Fruit fly (Drosophila melanogaster) whole organism, prepupa: ENCODE measurements around the gene fz3.
A peak's percentile ranks its signal among the peaks of the same experiment; 100 is the strongest.

ENCODE experiments used
- CG16779 ChIP-seq: fragments of 200-800 bp; sonication (Bioruptor generic); optimal IDR thresholded peaks from 3 replicates; lab custom pipeline; 2017; ENCODE audit warnings: missing biosample characterization, mild to moderate bottlenecking, missing genetic modification characterization
- CG4318 ChIP-seq: fragments of 200-800 bp; sonication (Bioruptor generic); optimal IDR thresholded peaks from 3 replicates; lab custom pipeline; 2017; ENCODE audit warnings: missing biosample characterization, mild to moderate bottlenecking, missing genetic modification characterization
- CG6808 ChIP-seq: fragments of 200-800 bp; sonication (Bioruptor generic); optimal IDR thresholded peaks from 3 replicates; lab custom pipeline; 2017; ENCODE audit warnings: missing biosample characterization, missing genetic modification characterization, mild to moderate bottlenecking, moderate library complexity, missing genetic modification reagents
- Sox14 ChIP-seq: fragments of 200-800 bp; sonication (Bioruptor generic); optimal IDR thresholded peaks from 3 replicates; lab custom pipeline; 2016; ENCODE audit warnings: missing biosample characterization, missing genetic modification characterization
- topi ChIP-seq: fragments of 200-800 bp; sonication (Bioruptor generic); optimal IDR thresholded peaks from 3 replicates; lab custom pipeline; 2016; ENCODE audit warnings: missing biosample characterization, missing genetic modification characterization

DNA sequence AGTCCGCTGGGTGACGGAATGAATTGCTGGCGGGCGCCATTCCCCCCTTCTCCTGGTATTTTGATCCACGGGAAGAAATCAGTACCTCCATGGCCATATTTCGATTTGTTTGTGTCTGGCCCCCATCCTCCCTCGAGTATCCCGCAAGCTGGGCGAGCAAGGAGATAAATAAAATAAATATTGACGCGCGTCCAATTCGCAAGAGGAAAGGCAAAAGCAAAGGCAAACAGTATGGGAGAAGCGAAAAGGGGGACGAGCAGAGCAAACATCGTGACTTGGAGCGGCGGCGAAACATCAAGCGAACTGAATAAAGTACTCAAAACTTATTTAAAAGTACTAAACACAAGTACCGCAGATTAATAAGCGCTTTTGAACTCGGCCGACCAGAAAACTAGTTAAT, 1.8 kb upstream of the fz3 start:
- TF ChIP-seq CG16779 (tag; lab: Kevin White, UChicago) = no peak
- TF ChIP-seq topi (GFP tag; lab: Kevin White, UChicago) = peak; percentile 60
- TF ChIP-seq CG6808 (GFP tag; lab: Kevin White, UChicago) = peak; percentile 60
- peak; percentile 26 for TF ChIP-seq Sox14 (GFP tag; lab: Kevin White, UChicago)
- no peak for TF ChIP-seq CG4318 (GFP tag; lab: Kevin White, UChicago)
